Worm (Caenorhabditis elegans): Measurements from ENCODE around the gene nhr-231.

ce11 chrV:18819643-18820042, 28.9 kb downstream of the nhr-231 start, which contains the start of gene ncs-5:
- no peak for TF ChIP-seq fkh-10 (GFP tag; optimal IDR thresholded peaks at IDR 0.05)
- no peak for TF ChIP-seq ets-5 (GFP tag; IDR thresholded peaks at IDR 0.05)
- TF ChIP-seq lin-13 (GFP tag; optimal IDR thresholded peaks at IDR 0.05): no peak
- TF ChIP-seq nhr-76 (tag; optimal IDR thresholded peaks at IDR 0.05): no peak
